Fruit fly (Drosophila melanogaster): ENCODE measurements around the gene Mnat9.

DNA sequence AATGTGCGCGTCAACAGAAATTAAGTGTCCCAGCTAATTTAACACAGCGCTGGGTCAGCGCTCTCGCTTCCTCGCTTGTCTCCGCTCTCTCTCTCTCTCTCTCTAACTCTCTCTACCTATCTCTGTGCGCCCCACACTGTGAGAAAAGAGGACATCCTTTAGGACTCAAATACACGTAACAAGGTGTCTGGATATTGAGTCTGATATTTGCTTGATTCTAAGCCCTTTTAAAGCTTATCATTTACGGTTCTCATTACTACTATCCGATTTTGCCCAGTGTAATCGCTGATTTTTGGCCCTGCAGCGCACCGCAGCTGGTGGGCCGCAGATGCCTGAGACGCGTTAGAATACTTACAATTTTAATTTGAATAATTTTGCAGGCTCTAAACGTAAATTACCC lies 20.5 kb upstream of the Mnat9 start:
- TF ChIP-seq Mnt (GFP tag; optimal IDR thresholded peaks at IDR 0.05) (no peak), CG1620 (GFP tag; optimal IDR thresholded peaks at IDR 0.05) (no peak), CG12768 (GFP tag; optimal IDR thresholded peaks at IDR 0.05) (no peak), CG33017 (tag; optimal IDR thresholded peaks at IDR 0.05) (no peak), ovo (GFP tag; optimal IDR thresholded peaks at IDR 0.05) (no peak), bab1 (GFP tag; optimal IDR thresholded peaks at IDR 0.05) (no peak), CG14711 (tag; optimal IDR thresholded peaks at IDR 0.05) (no peak), kay (GFP tag; ENCODE audit: borderline replicate concordance) (no peak), CG7045 (GFP tag; optimal IDR thresholded peaks at IDR 0.05) (no peak), pad (GFP tag; optimal IDR thresholded peaks at IDR 0.05) (no peak)
